Fruit fly (Drosophila melanogaster) whole organism, embryonic: ENCODE data around the gene p115.
A peak's percentile ranks its signal among the peaks of the same experiment; 100 is the strongest.

ENCODE experiments used
- CG17385 ChIP-seq: fragments of 200-800 bp; sonication (Bioruptor generic); optimal IDR thresholded peaks from 3 replicates; lab custom pipeline; 2018; ENCODE audit warnings: missing biosample characterization, mild to moderate bottlenecking, missing genetic modification characterization
- CG4424 ChIP-seq: fragments of 200-800 bp; sonication (Bioruptor generic); optimal IDR thresholded peaks from 3 replicates; lab custom pipeline; 2016; ENCODE audit warnings: missing biosample characterization, missing genetic modification characterization
- CG8388 ChIP-seq: fragments of 200-800 bp; sonication (Bioruptor generic); optimal IDR thresholded peaks from 2 replicates; lab custom pipeline; 2019; ENCODE audit warnings: missing biosample characterization, mild to moderate bottlenecking, missing genetic modification characterization, moderate library complexity
- Dek ChIP-seq: fragments of 200-800 bp; sonication (Bioruptor generic); optimal IDR thresholded peaks from 3 replicates; lab custom pipeline; 2019; ENCODE audit warnings: missing biosample characterization, mild to moderate bottlenecking, missing genetic modification characterization, moderate library complexity
- Ets65A ChIP-seq: fragments of 200-800 bp; sonication (Bioruptor generic); peaks from one replicate; lab custom pipeline; 2016; ENCODE audit warnings: missing biosample characterization, missing genetic modification characterization
- Gug ChIP-seq: fragments of 200-800 bp; sonication (Bioruptor generic); IDR thresholded peaks from 4 replicates; pipeline ENCODE4 v1.3.6; 2022; ENCODE audit warnings: missing biosample characterization, missing genetic modification characterization
- abd-A ChIP-seq: fragments of 200-800 bp; sonication (Bioruptor generic); optimal IDR thresholded peaks from 3 replicates; lab custom pipeline; 2019; ENCODE audit warnings: missing biosample characterization, mild to moderate bottlenecking, missing genetic modification characterization, moderate library complexity
- pan ChIP-seq, 4 experiments: fragments of >200 bp in 3 of 4; fragments of 200-800 bp in 1 of 4; sonication (Bioruptor generic) in 1 of 4; optimal IDR thresholded peaks in 3 of 4; IDR thresholded peaks in 1 of 4; 2 replicates each; pipeline versions ENCODE4 v1.3.6 to Lab custom; 2017 to 2022; ENCODE audit warnings: missing biosample characterization in 2 of 4, missing genetic modification characterization in 2 of 4, mixed read lengths in 1 of 4
- sug ChIP-seq: fragments of 200-800 bp; optimal IDR thresholded peaks from 2 replicates; lab custom pipeline; 2019; ENCODE audit warnings: missing biosample characterization, mild to moderate bottlenecking, missing genetic modification characterization, moderate library complexity

DNA sequence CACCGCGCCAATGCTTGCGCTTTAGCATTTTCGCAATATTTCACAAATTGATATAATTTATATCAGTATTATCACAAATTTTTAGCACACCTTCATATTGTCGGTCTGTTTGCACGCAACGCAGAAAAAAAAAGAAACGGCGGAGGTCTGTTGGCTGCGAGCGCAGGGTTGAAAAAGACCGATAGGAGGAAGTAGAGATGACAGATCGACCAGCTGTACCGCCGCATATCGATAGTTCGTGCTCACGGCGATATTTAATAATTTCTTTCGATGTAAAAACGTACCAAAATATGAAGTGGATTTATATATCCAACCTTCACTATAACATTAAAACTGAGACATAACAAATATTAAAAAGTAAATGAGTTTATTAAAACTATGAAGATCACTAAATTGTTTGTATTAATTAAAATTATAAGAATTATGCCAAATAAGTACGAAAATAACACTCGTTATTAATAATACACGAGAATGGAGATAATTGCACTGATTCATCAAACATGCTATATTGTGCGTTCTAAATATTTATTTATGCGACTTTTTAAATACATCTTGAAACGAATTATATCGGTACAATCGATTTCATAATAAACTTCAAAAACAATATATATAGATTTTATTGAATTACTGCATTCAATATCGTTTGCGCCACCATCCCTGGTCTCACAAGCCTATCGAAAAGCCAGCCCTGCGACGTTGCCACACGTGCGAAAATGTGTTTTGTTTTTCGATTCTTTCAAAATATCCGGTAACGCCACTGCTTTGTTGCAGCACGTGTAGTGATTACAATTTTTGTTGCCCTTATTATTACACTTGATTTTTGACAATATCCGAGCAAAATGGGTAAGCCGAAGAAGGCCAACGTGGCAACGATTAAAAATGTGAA lies 7.6 kb downstream of the p115 start, which contains the start of the genes RpS6 and bys:
- no peak for TF ChIP-seq sug (tag; lab: Kevin White, UChicago)
- peak; percentile 69 for TF ChIP-seq Gug (GFP tag; lab: Robert Waterston, UW)
- TF ChIP-seq CG17385 (GFP tag; lab: Kevin White, UChicago): peak; percentile 63
- TF ChIP-seq pan (optimal IDR thresholded peaks at IDR 0.05; lab: Kevin White, UChicago): no peak
- peak in 1 of 2 experiments; percentile 65 for TF ChIP-seq pan (GFP tag; optimal IDR thresholded peaks at IDR 0.05 in 1 of 2, IDR thresholded peaks at IDR 0.05 in 1 of 2)
- peak; percentile 39 for TF ChIP-seq CG4424
- TF ChIP-seq Ets65A (GFP tag; lab: Kevin White, UChicago): peak; percentile 37
- no peak for TF ChIP-seq Dek (tag; lab: Kevin White, UChicago)
- TF ChIP-seq CG8388 (GFP tag; lab: Kevin White, UChicago): peak; percentile 20
- no peak for TF ChIP-seq abd-A (tag; lab: Kevin White, UChicago)
